Fruit fly (Drosophila melanogaster) whole organism, prepupa: Measurements from ENCODE around the gene Gs2.

ENCODE experiments used
- fd59A ChIP-seq: fragments of 200-800 bp; sonication (Bioruptor generic); optimal IDR thresholded peaks from 2 replicates; lab custom pipeline; 2017; ENCODE audit warnings: missing biosample characterization, mild to moderate bottlenecking, missing genetic modification characterization, missing genetic modification reagents
- net ChIP-seq: fragments of 200-800 bp; sonication (Bioruptor generic); optimal IDR thresholded peaks from 3 replicates; lab custom pipeline; 2016; ENCODE audit warnings: missing biosample characterization, missing genetic modification characterization
- ss ChIP-seq, 2 experiments: fragments of 200-800 bp; sonication (Bioruptor generic); optimal IDR thresholded peaks; 2 replicates in 1 of 2; 3 replicates in 1 of 2; lab custom pipeline; 2017 to 2018; ENCODE audit warnings: mild to moderate bottlenecking in 2 of 2, missing biosample characterization in 2 of 2, missing genetic modification characterization in 2 of 2, moderate library complexity in 1 of 2

DNA sequence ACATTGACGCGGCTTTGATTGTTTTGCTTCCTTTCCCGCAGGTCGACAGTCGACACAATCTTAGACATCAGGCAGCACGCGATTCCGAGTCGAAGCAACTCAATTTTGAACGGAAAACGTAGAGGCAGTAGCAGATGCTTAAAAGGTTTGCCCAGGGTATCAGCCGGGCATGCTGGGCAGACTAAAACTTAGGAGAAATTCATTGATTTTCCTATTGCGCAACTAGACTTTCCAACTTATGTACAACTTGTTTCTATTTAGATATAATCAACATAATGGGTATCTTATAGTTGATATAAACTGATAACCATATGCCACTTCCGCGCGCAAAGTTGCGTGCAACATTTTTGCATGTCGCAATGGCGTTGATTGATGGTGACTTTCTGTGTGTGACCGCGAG, 44.1 kb downstream of the Gs2 start:
- TF ChIP-seq fd59A (GFP tag; lab: Kevin White, UChicago) (no peak), ss (GFP tag; optimal IDR thresholded peaks at IDR 0.05; lab: Kevin White, UChicago) (no peak), net (GFP tag; lab: Kevin White, UChicago) (no peak)
